Worm (Caenorhabditis elegans): ENCODE measurements around the gene srh-82.

ce11 chrV:173437-173836, 28.5 kb downstream of the srh-82 start:
- TF ChIP-seq ztf-23 (GFP tag; IDR thresholded peaks at IDR 0.05) (no peak), ref-1 (GFP tag; conservative IDR thresholded peaks at IDR 0.05) (no peak), tab-1 (GFP tag; IDR thresholded peaks at IDR 0.05) (no peak), flt-1 (GFP tag; IDR thresholded peaks at IDR 0.05) (no peak), klf-2 (GFP tag; conservative IDR thresholded peaks at IDR 0.05) (0 out of 2 replicates have a peak, but pooled peaks have one; percentile 31), T22C8.4 (GFP tag; IDR thresholded peaks at IDR 0.05) (no peak)
